Worm (Caenorhabditis elegans) whole organism, L1 larva: ENCODE measurements around the gene srd-15.

Experiments
- lsy-2 ChIP-seq, 2 experiments: fragments of 150-350 bp; optimal IDR thresholded peaks; 2 replicates each; lab custom pipeline; 2014; ENCODE audit warnings: missing biosample characterization in 2 of 2, missing genetic modification characterization in 2 of 2
- mdl-1 ChIP-seq, 2 experiments: fragments of 150-350 bp; optimal IDR thresholded peaks; 2 replicates each; lab custom pipeline; 2014 to 2017; ENCODE audit warnings: missing biosample characterization in 2 of 2, missing genetic modification characterization in 2 of 2, inconsistent platforms in 1 of 2
- mep-1 ChIP-seq: fragments of 150-350 bp; optimal IDR thresholded peaks from 2 replicates; lab custom pipeline; 2014; ENCODE audit warnings: missing biosample characterization, missing genetic modification characterization
- zag-1 ChIP-seq: fragments of 150-350 bp; optimal IDR thresholded peaks from 2 replicates; lab custom pipeline; 2014; ENCODE audit warnings: missing biosample characterization, missing genetic modification characterization

ce11 chrV:5907090-5907489 is 938 bp upstream of the srd-15 start, which contains the start of gene C04E6.4:
- TF ChIP-seq zag-1 (no peak), lsy-2 (tag; optimal IDR thresholded peaks at IDR 0.05; lab: Kevin White, UChicago) (no peak), mep-1 (tag; lab: Kevin White, UChicago) (no peak), mdl-1 (tag; optimal IDR thresholded peaks at IDR 0.05; lab: Kevin White, UChicago) (no peak)
